Worm (Caenorhabditis elegans) whole organism, L1 larva: Measurements from ENCODE around the gene F44E2.6.

ENCODE experiments used
- C04F5.9 ChIP-seq: sonication (generic microtip); optimal IDR thresholded peaks from 2 replicates; lab custom pipeline; 2016; ENCODE audit warnings: missing genetic modification characterization, missing compliant biosample characterization
- C34B4.2 ChIP-seq: sonication (generic microtip); optimal IDR thresholded peaks from 2 replicates; lab custom pipeline; 2017; ENCODE audit warnings: mild to moderate bottlenecking, missing genetic modification characterization, missing compliant biosample characterization
- aha-1 ChIP-seq: fragments of 150-350 bp; optimal IDR thresholded peaks from 2 replicates; lab custom pipeline; 2014; ENCODE audit warnings: missing biosample characterization, missing genetic modification characterization
- alr-1 ChIP-seq: fragments of 200-800 bp; sonication (Bioruptor generic); optimal IDR thresholded peaks from 2 replicates; lab custom pipeline; 2018; ENCODE audit warnings: borderline replicate concordance, mild to moderate bottlenecking, missing genetic modification characterization, missing compliant biosample characterization
- aly-2 ChIP-seq: fragments of 150-350 bp; optimal IDR thresholded peaks from 2 replicates; lab custom pipeline; 2014; ENCODE audit warnings: missing biosample characterization, missing genetic modification characterization
- ama-1 ChIP-seq: fragments of 150-350 bp; optimal IDR thresholded peaks from 2 replicates; lab custom pipeline; 2014
- ceh-63 ChIP-seq: fragments of 200-800 bp; sonication (Bioruptor generic); optimal IDR thresholded peaks from 2 replicates; lab custom pipeline; 2018; ENCODE audit warnings: mild to moderate bottlenecking, missing genetic modification characterization, missing compliant biosample characterization
- ceh-8 ChIP-seq: fragments of 200-800 bp; sonication (Bioruptor generic); optimal IDR thresholded peaks from 2 replicates; lab custom pipeline; 2018; ENCODE audit warnings: mild to moderate bottlenecking, missing genetic modification characterization, moderate library complexity, missing compliant biosample characterization
- ceh-82 ChIP-seq, 3 experiments: fragments of 150-350 bp in 1 of 3; sonication (generic microtip) in 2 of 3; optimal IDR thresholded peaks; 2 replicates each; lab custom pipeline; 2014 to 2017; ENCODE audit warnings: missing biosample characterization in 3 of 3, missing genetic modification characterization in 3 of 3
- ceh-88 ChIP-seq: fragments of 200-800 bp; sonication (Bioruptor generic); IDR thresholded peaks from 2 replicates; pipeline ENCODE4 v1.3.6; 2022; ENCODE audit warnings: missing genetic modification characterization, missing compliant biosample characterization
- ceh-90 ChIP-seq: sonication (generic microtip); optimal IDR thresholded peaks from 2 replicates; lab custom pipeline; 2016; ENCODE audit warnings: missing genetic modification characterization, missing compliant biosample characterization
- ces-1 ChIP-seq: fragments of 150-350 bp; optimal IDR thresholded peaks from 2 replicates; lab custom pipeline; 2014; ENCODE audit warnings: missing biosample characterization, missing genetic modification reagents, missing genetic modification characterization
- dpl-1 ChIP-seq, 3 experiments: fragments of 150-350 bp in 2 of 3; sonication (generic microtip) in 1 of 3; optimal IDR thresholded peaks; 2 replicates each; lab custom pipeline; 2014 to 2017; ENCODE audit warnings: missing biosample characterization in 3 of 3, missing genetic modification characterization in 3 of 3, missing genetic modification reagents in 3 of 3
- dsc-1 ChIP-seq: sonication (generic microtip); optimal IDR thresholded peaks from 2 replicates; lab custom pipeline; 2016; ENCODE audit warnings: mild to moderate bottlenecking, missing genetic modification characterization, missing compliant biosample characterization
- efl-3 ChIP-seq: fragments of 200-800 bp; sonication (Bioruptor generic); optimal IDR thresholded peaks from 2 replicates; lab custom pipeline; 2018; ENCODE audit warnings: mild to moderate bottlenecking, missing genetic modification characterization, missing compliant biosample characterization
- egl-13 ChIP-seq: sonication (generic microtip); optimal IDR thresholded peaks from 2 replicates; lab custom pipeline; 2016; ENCODE audit warnings: missing genotype, missing genetic modification reagents, missing genetic modification characterization, missing compliant biosample characterization
- egl-27 ChIP-seq, 2 experiments: fragments of 150-350 bp in 1 of 2; sonication (generic microtip); optimal IDR thresholded peaks; 3 replicates each; lab custom pipeline; 2017 to 2018; ENCODE audit warnings: missing biosample characterization in 2 of 2, missing genetic modification characterization in 2 of 2, missing genetic modification reagents in 2 of 2
- fkh-10 ChIP-seq: sonication (generic microtip); optimal IDR thresholded peaks from 2 replicates; lab custom pipeline; 2017; ENCODE audit warnings: missing biosample characterization, missing genetic modification reagents, missing genetic modification characterization
- fkh-8 ChIP-seq: sonication (generic microtip); optimal IDR thresholded peaks from 2 replicates; lab custom pipeline; 2016; ENCODE audit warnings: mild to moderate bottlenecking, missing genetic modification characterization, missing compliant biosample characterization
- hlh-17 ChIP-seq: fragments of 200-800 bp; sonication (Bioruptor generic); optimal IDR thresholded peaks from 2 replicates; lab custom pipeline; 2018; ENCODE audit warnings: missing genetic modification characterization, mild to moderate bottlenecking, missing compliant biosample characterization, moderate library complexity, borderline replicate concordance
- hpl-2 ChIP-seq: fragments of 150-350 bp; optimal IDR thresholded peaks from 2 replicates; lab custom pipeline; 2014; ENCODE audit warnings: missing biosample characterization, missing genetic modification reagents, missing genetic modification characterization
- lin-13 ChIP-seq: fragments of 150-350 bp; optimal IDR thresholded peaks from 2 replicates; lab custom pipeline; 2014; ENCODE audit warnings: missing biosample characterization, missing genetic modification reagents, missing genetic modification characterization
- lin-15B ChIP-seq: fragments of 150-350 bp; sonication (generic microtip); optimal IDR thresholded peaks from 3 replicates; lab custom pipeline; 2014; ENCODE audit warnings: missing biosample characterization, missing genetic modification characterization
- lin-39 ChIP-seq: fragments of 150-350 bp; optimal IDR thresholded peaks from 2 replicates; lab custom pipeline; 2014; ENCODE audit warnings: missing biosample characterization, missing genetic modification reagents, missing genetic modification characterization
- lsy-2 ChIP-seq, 2 experiments: fragments of 150-350 bp; optimal IDR thresholded peaks; 2 replicates each; lab custom pipeline; 2014; ENCODE audit warnings: missing biosample characterization in 2 of 2, missing genetic modification characterization in 2 of 2
- mdl-1 ChIP-seq, 2 experiments: fragments of 150-350 bp; optimal IDR thresholded peaks; 2 replicates each; lab custom pipeline; 2014 to 2017; ENCODE audit warnings: missing biosample characterization in 2 of 2, missing genetic modification characterization in 2 of 2, inconsistent platforms in 1 of 2
- nhr-11 ChIP-seq: fragments of 150-350 bp; optimal IDR thresholded peaks from 2 replicates; lab custom pipeline; 2014; ENCODE audit warnings: missing biosample characterization, missing genetic modification characterization
- nhr-12 ChIP-seq: sonication (generic microtip); optimal IDR thresholded peaks from 2 replicates; lab custom pipeline; 2017; ENCODE audit warnings: missing biosample characterization, missing genetic modification characterization
- nhr-19 ChIP-seq: fragments of 200-800 bp; sonication (Bioruptor generic); conservative IDR thresholded peaks from 2 replicates; pipeline ENCODE4 v1.3.6; 2022; ENCODE audit warnings: missing genetic modification characterization, missing compliant biosample characterization
- nhr-237 ChIP-seq: fragments of 150-350 bp; optimal IDR thresholded peaks from 2 replicates; lab custom pipeline; 2014; ENCODE audit warnings: missing biosample characterization, missing genetic modification characterization
- nhr-28 ChIP-seq: fragments of 150-350 bp; optimal IDR thresholded peaks from 2 replicates; lab custom pipeline; 2014; ENCODE audit warnings: missing biosample characterization, missing genetic modification characterization
- nhr-71 ChIP-seq: sonication (generic microtip); optimal IDR thresholded peaks from 2 replicates; lab custom pipeline; 2016; ENCODE audit warnings: mild to moderate bottlenecking, missing genetic modification characterization, moderate library complexity, missing compliant biosample characterization
- nhr-84 ChIP-seq: sonication (generic microtip); optimal IDR thresholded peaks from 2 replicates; lab custom pipeline; 2017; ENCODE audit warnings: missing biosample characterization, missing genetic modification characterization
- nhr-85 ChIP-seq: sonication (generic microtip); peaks from one replicate; lab custom pipeline; 2016; ENCODE audit warnings: missing genetic modification characterization, inconsistent platforms, missing compliant biosample characterization
- pag-3 ChIP-seq: sonication (generic microtip); optimal IDR thresholded peaks from 2 replicates; lab custom pipeline; 2017; ENCODE audit warnings: missing genetic modification characterization, mild to moderate bottlenecking, missing compliant biosample characterization, antibody characterized with exemption, borderline replicate concordance; ENCODE audit not compliant: insufficient read depth
- pqm-1 ChIP-seq: sonication (generic microtip); optimal IDR thresholded peaks from 3 replicates; lab custom pipeline; 2017; ENCODE audit warnings: missing biosample characterization, missing genetic modification characterization
- rnt-1 ChIP-seq: sonication (generic microtip); optimal IDR thresholded peaks from 2 replicates; lab custom pipeline; 2016; ENCODE audit warnings: mild to moderate bottlenecking, missing genetic modification characterization, moderate library complexity, missing compliant biosample characterization
- skn-1 ChIP-seq: fragments of 150-350 bp; optimal IDR thresholded peaks from 2 replicates; lab custom pipeline; 2014; ENCODE audit warnings: missing biosample characterization, missing genetic modification characterization
- snu-23 ChIP-seq: sonication (generic microtip); optimal IDR thresholded peaks from 2 replicates; lab custom pipeline; 2016; ENCODE audit warnings: missing genetic modification characterization, missing compliant biosample characterization
- sup-37 ChIP-seq: fragments of 200-800 bp; sonication (Bioruptor generic); optimal IDR thresholded peaks from 2 replicates; lab custom pipeline; 2018; ENCODE audit warnings: mild to moderate bottlenecking, missing genetic modification characterization, missing compliant biosample characterization
- tlp-1 ChIP-seq: fragments of 150-350 bp; optimal IDR thresholded peaks from 2 replicates; lab custom pipeline; 2014; ENCODE audit warnings: missing biosample characterization, missing genetic modification characterization
- unc-30 ChIP-seq: sonication (generic microtip); optimal IDR thresholded peaks from 2 replicates; lab custom pipeline; 2017; ENCODE audit warnings: missing biosample characterization, missing genetic modification characterization
- unc-62 ChIP-seq: fragments of 150-350 bp; optimal IDR thresholded peaks from 2 replicates; lab custom pipeline; 2014; ENCODE audit warnings: missing biosample characterization, missing genetic modification reagents, missing genetic modification characterization
- unc-86 ChIP-seq: sonication (generic microtip); optimal IDR thresholded peaks from 2 replicates; lab custom pipeline; 2016; ENCODE audit warnings: missing genetic modification characterization, missing compliant biosample characterization
- unc-98 ChIP-seq: fragments of 200-800 bp; sonication (Bioruptor generic); IDR thresholded peaks from 2 replicates; pipeline ENCODE4 v1.3.6; 2022; ENCODE audit warnings: missing genetic modification characterization, missing compliant biosample characterization
- vab-15 ChIP-seq: sonication (generic microtip); optimal IDR thresholded peaks from 2 replicates; lab custom pipeline; 2017; ENCODE audit warnings: missing genotype, mild to moderate bottlenecking, missing genetic modification characterization, missing compliant biosample characterization
- zag-1 ChIP-seq: fragments of 150-350 bp; optimal IDR thresholded peaks from 2 replicates; lab custom pipeline; 2014; ENCODE audit warnings: missing biosample characterization, missing genetic modification characterization
- ztf-11 ChIP-seq, 2 experiments: sonication (generic microtip); optimal IDR thresholded peaks; 2 replicates each; lab custom pipeline; 2016 to 2017; ENCODE audit warnings: missing genetic modification characterization in 2 of 2, missing biosample characterization in 1 of 2, missing compliant biosample characterization in 1 of 2
- ztf-4 ChIP-seq: fragments of 150-350 bp; optimal IDR thresholded peaks from 2 replicates; lab custom pipeline; 2014; ENCODE audit warnings: missing biosample characterization, missing genetic modification characterization

Gene F44E2.6

DNA sequence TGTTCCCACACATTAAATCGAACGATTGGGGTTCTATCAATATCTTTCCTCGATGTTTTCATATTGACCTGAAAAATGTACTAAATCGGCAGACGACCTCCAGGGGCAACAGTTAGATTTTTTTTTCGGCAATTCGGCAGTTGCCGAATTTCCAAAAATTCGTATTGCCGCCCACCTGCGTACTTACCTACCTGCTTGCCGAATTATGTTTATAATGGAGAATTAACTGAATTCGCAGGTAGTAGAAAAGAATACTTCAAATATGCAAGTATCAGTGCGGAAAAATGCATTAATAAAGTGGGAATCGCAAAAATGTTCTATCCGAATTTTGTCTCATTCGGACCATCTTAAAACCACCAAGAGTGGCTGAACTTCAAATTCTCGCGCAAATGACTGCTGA, 24.6 kb upstream of the F44E2.6 start:
- no peak for TF ChIP-seq ceh-82 (tag; optimal IDR thresholded peaks at IDR 0.05; lab: Kevin White, UChicago)
- no peak for TF ChIP-seq ceh-8 (GFP tag; lab: Kevin White, UChicago)
- TF ChIP-seq dpl-1 (GFP tag; optimal IDR thresholded peaks at IDR 0.05; lab: Kevin White, UChicago) = no peak
- TF ChIP-seq nhr-11 = no peak
- TF ChIP-seq lin-15B (tag; lab: Kevin White, UChicago) = no peak
- TF ChIP-seq rnt-1 = no peak
- TF ChIP-seq pqm-1 = no peak
- TF ChIP-seq ceh-90 (tag; lab: Kevin White, UChicago) = no peak
- TF ChIP-seq unc-86 (tag; lab: Kevin White, UChicago) = no peak
- no peak for TF ChIP-seq tlp-1
- no peak for TF ChIP-seq nhr-71 (tag; lab: Kevin White, UChicago)
- TF ChIP-seq unc-62 = no peak
- TF ChIP-seq ces-1 (GFP tag; lab: Kevin White, UChicago) = no peak
- TF ChIP-seq dsc-1 (tag; lab: Kevin White, UChicago) = no peak
- no peak for TF ChIP-seq nhr-28 (tag; lab: Kevin White, UChicago)
- no peak for TF ChIP-seq unc-98 (GFP tag; lab: Robert Waterston, UW)
- TF ChIP-seq ceh-88 (GFP tag; lab: Robert Waterston, UW) = no peak

DNA sequence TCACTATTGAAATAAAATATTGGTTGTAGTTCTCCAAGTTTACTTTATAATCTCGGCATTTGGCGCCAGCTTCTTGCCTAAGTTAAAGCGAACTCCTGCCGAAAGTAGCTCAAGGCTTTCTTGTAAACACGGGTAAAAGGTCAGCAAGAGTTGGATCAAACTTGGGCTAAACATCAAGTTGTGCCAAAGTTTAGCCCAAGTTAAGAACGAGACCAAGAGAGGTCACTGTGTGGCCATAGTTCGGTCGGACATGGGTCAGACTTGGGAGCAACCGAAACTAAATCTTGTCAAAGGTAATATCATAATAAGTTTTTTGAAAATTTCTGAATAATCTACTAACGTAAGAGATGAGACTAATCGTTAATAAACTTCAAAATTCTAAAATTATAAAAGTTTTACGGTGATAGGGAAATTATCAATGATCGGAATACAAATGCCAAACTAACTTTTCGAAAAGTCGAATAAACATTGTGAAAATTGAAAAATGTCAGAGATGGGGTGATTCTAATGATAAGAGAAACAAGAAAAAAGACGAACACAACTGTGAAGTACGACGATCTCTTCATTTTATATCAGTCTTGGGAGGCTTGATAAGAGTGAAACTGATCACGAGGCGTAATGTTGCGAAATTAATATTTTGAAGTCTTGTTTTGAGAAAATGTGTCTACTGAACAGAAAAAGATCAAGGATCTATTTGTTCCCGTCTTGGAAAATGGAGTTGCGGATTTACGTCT, 23.1 kb upstream of the F44E2.6 start:
- TF ChIP-seq snu-23 (GFP tag; lab: Kevin White, UChicago) (peak; percentile 42), rnt-1 (no peak), vab-15 (tag; lab: Kevin White, UChicago) (no peak), hlh-17 (no peak), pqm-1 (peak; percentile 77), pag-3 (tag; lab: Kevin White, UChicago) (no peak), alr-1 (tag; lab: Kevin White, UChicago) (no peak), egl-13 (tag; lab: Kevin White, UChicago) (no peak), fkh-8 (tag; lab: Kevin White, UChicago) (no peak), efl-3 (GFP tag; lab: Kevin White, UChicago) (no peak), hpl-2 (GFP tag; lab: Kevin White, UChicago) (peak; percentile 39), C34B4.2 (tag; lab: Kevin White, UChicago) (no peak), nhr-237 (no peak), nhr-85 (tag; lab: Kevin White, UChicago) (peak; percentile 82), mdl-1 (tag; optimal IDR thresholded peaks at IDR 0.05; lab: Kevin White, UChicago) (peak in 1 of 2 experiments; percentile 6), nhr-12 (tag; lab: Kevin White, UChicago) (no peak), aha-1 (tag; lab: Kevin White, UChicago) (no peak), unc-62 (no peak), lin-39 (tag; lab: Kevin White, UChicago) (no peak), nhr-11 (no peak), nhr-19 (GFP tag; lab: Robert Waterston, UW) (peak; percentile 24; the same call in 1 of the 2 replicates), fkh-10 (GFP tag; lab: Kevin White, UChicago) (no peak), ztf-4 (no peak), sup-37 (no peak), ceh-63 (GFP tag; lab: Kevin White, UChicago) (no peak), C04F5.9 (tag; lab: Kevin White, UChicago) (no peak), unc-98 (GFP tag; lab: Robert Waterston, UW) (no peak), lin-13 (GFP tag; lab: Kevin White, UChicago) (no peak), tlp-1 (no peak), ztf-11 (tag; optimal IDR thresholded peaks at IDR 0.05; lab: Kevin White, UChicago) (no peak), lsy-2 (tag; optimal IDR thresholded peaks at IDR 0.05; lab: Kevin White, UChicago) (peak; percentile 8 to 49), zag-1 (tag; lab: Kevin White, UChicago) (no peak), nhr-71 (tag; lab: Kevin White, UChicago) (peak; percentile 69), aly-2 (tag; lab: Kevin White, UChicago) (no peak), skn-1 (tag; lab: Kevin White, UChicago) (peak; percentile 46), unc-30 (tag; lab: Kevin White, UChicago) (no peak), egl-27 (tag; optimal IDR thresholded peaks at IDR 0.05; lab: Kevin White, UChicago) (no peak), ces-1 (GFP tag; lab: Kevin White, UChicago) (no peak), nhr-84 (tag; lab: Kevin White, UChicago) (no peak), ama-1 (no peak), ceh-8 (GFP tag; lab: Kevin White, UChicago) (no peak)
